Worm (Caenorhabditis elegans): Measurements from ENCODE around the gene lin-23.

DNA sequence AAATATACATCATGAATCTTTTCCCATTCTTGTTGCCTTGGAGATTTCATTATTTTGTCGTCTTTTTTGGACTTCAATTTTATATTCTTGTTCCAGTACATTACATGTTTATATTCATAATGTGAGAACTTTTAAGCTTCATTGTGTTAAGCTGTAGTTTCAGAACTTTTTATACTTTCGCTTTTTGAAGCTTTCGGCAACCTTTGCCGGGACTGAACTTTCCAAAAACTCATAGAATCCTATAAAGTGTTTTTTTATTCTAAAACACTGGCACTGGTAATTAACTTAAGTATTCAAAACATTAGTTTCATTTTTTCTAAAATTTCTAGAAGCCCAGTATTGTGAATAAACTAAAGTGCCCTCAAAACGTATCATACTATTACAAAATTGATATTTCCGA lies 48.1 kb upstream of the lin-23 start, which contains the start of gene C32D5.4:
- TF ChIP-seq snpc-4 (GFP tag; optimal IDR thresholded peaks at IDR 0.05): no peak
- TF ChIP-seq snpc-4 (tag; optimal IDR thresholded peaks at IDR 0.05): no peak
- TF ChIP-seq rec-8 (tag; optimal IDR thresholded peaks at IDR 0.05): no peak
- no peak for TF ChIP-seq F23B12.7 (tag; optimal IDR thresholded peaks at IDR 0.05; ENCODE audit: insufficient read depth)
- TF ChIP-seq rcor-1 (GFP tag; IDR thresholded peaks at IDR 0.05): no peak
- no peak for TF ChIP-seq pha-4 (tag; optimal IDR thresholded peaks at IDR 0.05)
- no peak for TF ChIP-seq ccch-3 (GFP tag; optimal IDR thresholded peaks at IDR 0.05)
- no peak for TF ChIP-seq efl-1 (GFP tag; optimal IDR thresholded peaks at IDR 0.05)
- no peak for TF ChIP-seq bed-2 (GFP tag; IDR thresholded peaks at IDR 0.05)
- no peak for TF ChIP-seq B0019.2 (GFP tag; conservative IDR thresholded peaks at IDR 0.05)
- TF ChIP-seq F37B4.10 (GFP tag; IDR thresholded peaks at IDR 0.05): no peak
- no peak for TF ChIP-seq unc-62 (GFP tag; optimal IDR thresholded peaks at IDR 0.05)
- no peak for TF ChIP-seq mel-28 (tag; optimal IDR thresholded peaks at IDR 0.05; ENCODE audit: borderline replicate concordance)

Measured in whole organism, young adult.